Fruit fly (Drosophila melanogaster) whole organism, embryonic: ENCODE data around the gene CG31195.
A peak's percentile ranks its signal among the peaks of the same experiment; 100 is the strongest.

Source experiments
- Bteb2 ChIP-seq: fragments of 200-800 bp; sonication (Bioruptor generic); optimal IDR thresholded peaks from 2 replicates; lab custom pipeline; 2016; ENCODE audit warnings: missing biosample characterization, missing genetic modification characterization
- CG10431 ChIP-seq: fragments of 200-800 bp; sonication (Bioruptor generic); optimal IDR thresholded peaks from 3 replicates; lab custom pipeline; 2018; ENCODE audit warnings: missing biosample characterization, mild to moderate bottlenecking, missing genetic modification characterization
- CG10543 ChIP-seq: fragments of 200-800 bp; sonication (Bioruptor generic); optimal IDR thresholded peaks from 3 replicates; lab custom pipeline; 2017; ENCODE audit warnings: missing biosample characterization, mild to moderate bottlenecking, missing genetic modification characterization, moderate library complexity
- CG11456 ChIP-seq: fragments of 200-800 bp; sonication (Bioruptor generic); IDR thresholded peaks from 3 replicates; pipeline ENCODE4 v1.3.6; 2022; ENCODE audit warnings: missing biosample characterization, missing genetic modification characterization
- CG11695 ChIP-seq: fragments of 200-800 bp; sonication (Bioruptor generic); IDR thresholded peaks from 3 replicates; pipeline ENCODE4 v1.3.6; 2022; ENCODE audit warnings: missing biosample characterization, missing genetic modification characterization
- CG17568 ChIP-seq: fragments of 200-800 bp; sonication (Bioruptor generic); optimal IDR thresholded peaks from 2 replicates; lab custom pipeline; 2018; ENCODE audit warnings: missing biosample characterization, mild to moderate bottlenecking, missing genetic modification characterization, moderate library complexity
- CG2199 ChIP-seq: fragments of 200-800 bp; sonication (Bioruptor generic); IDR thresholded peaks from 3 replicates; pipeline ENCODE4 v1.3.6; 2022; ENCODE audit warnings: missing biosample characterization, missing genetic modification characterization
- CG31441 ChIP-seq: fragments of 200-800 bp; sonication (Bioruptor generic); IDR thresholded peaks from 2 replicates; pipeline ENCODE4 v1.3.6; 2022; ENCODE audit warnings: missing biosample characterization, missing genetic modification characterization
- CG4282 ChIP-seq: fragments of 200-800 bp; sonication (Bioruptor generic); optimal IDR thresholded peaks from 2 replicates; lab custom pipeline; 2016; ENCODE audit warnings: missing biosample characterization, missing genetic modification characterization
- CG5180 ChIP-seq: fragments of 200-800 bp; sonication (Bioruptor generic); optimal IDR thresholded peaks from 3 replicates; lab custom pipeline; 2017; ENCODE audit warnings: missing biosample characterization, missing genetic modification characterization, mild to moderate bottlenecking, moderate library complexity, missing genetic modification reagents
- CG6654 ChIP-seq: fragments of 200-800 bp; sonication (Bioruptor generic); optimal IDR thresholded peaks from 2 replicates; lab custom pipeline; 2017; ENCODE audit warnings: missing biosample characterization, mild to moderate bottlenecking, missing genetic modification characterization
- CG8089 ChIP-seq: fragments of 200-800 bp; sonication (Bioruptor generic); optimal IDR thresholded peaks from 3 replicates; lab custom pipeline; 2016; ENCODE audit warnings: missing biosample characterization, missing genetic modification characterization
- Deaf1 ChIP-seq: fragments of 200-800 bp; optimal IDR thresholded peaks from 3 replicates; lab custom pipeline; 2019; ENCODE audit warnings: missing biosample characterization, mild to moderate bottlenecking, missing genetic modification characterization, moderate library complexity
- Drgx ChIP-seq: fragments of 200-800 bp; sonication (Bioruptor generic); IDR thresholded peaks from 2 replicates; pipeline ENCODE4 v1.3.6; 2022; ENCODE audit warnings: missing biosample characterization, missing genetic modification characterization
- Ets65A ChIP-seq: fragments of 200-800 bp; sonication (Bioruptor generic); peaks from one replicate; lab custom pipeline; 2016; ENCODE audit warnings: missing biosample characterization, missing genetic modification characterization
- Fer1 ChIP-seq: fragments of 200-800 bp; sonication (Bioruptor generic); optimal IDR thresholded peaks from 2 replicates; lab custom pipeline; 2017; ENCODE audit warnings: missing biosample characterization, mild to moderate bottlenecking, missing genetic modification characterization
- Hand ChIP-seq: fragments of 200-800 bp; sonication (Bioruptor generic); optimal IDR thresholded peaks from 2 replicates; lab custom pipeline; 2017; ENCODE audit warnings: mild to moderate bottlenecking, missing biosample characterization, missing genetic modification reagents, missing genetic modification characterization
- Hsf ChIP-seq: fragments of 200-800 bp; sonication (Bioruptor generic); optimal IDR thresholded peaks from 3 replicates; lab custom pipeline; 2016; ENCODE audit warnings: missing biosample characterization, missing genetic modification characterization
- Lhr ChIP-seq: fragments of 200-800 bp; sonication (Bioruptor generic); optimal IDR thresholded peaks from 3 replicates; lab custom pipeline; 2017; ENCODE audit warnings: mild to moderate bottlenecking, missing biosample characterization, missing genetic modification reagents, missing genetic modification characterization
- Myb ChIP-seq: fragments of 200-800 bp; sonication (Bioruptor generic); optimal IDR thresholded peaks from 2 replicates; lab custom pipeline; 2016; ENCODE audit warnings: missing biosample characterization, missing genetic modification characterization
- Six4 ChIP-seq: fragments of 200-800 bp; sonication (Bioruptor generic); optimal IDR thresholded peaks from 2 replicates; lab custom pipeline; 2016; ENCODE audit warnings: missing biosample characterization, missing genetic modification characterization
- Sry-δ ChIP-seq: fragments of 200-800 bp; sonication (Bioruptor generic); optimal IDR thresholded peaks from 2 replicates; lab custom pipeline; 2016; ENCODE audit warnings: missing biosample characterization, missing genetic modification characterization
- Stat92E ChIP-seq, 3 experiments: fragments of >200 bp in 2 of 3; fragments of 200-800 bp in 1 of 3; sonication (Bioruptor generic) in 1 of 3; optimal IDR thresholded peaks; 2 replicates each; lab custom pipeline; 2017 to 2019; ENCODE audit warnings: missing biosample characterization in 3 of 3, missing genetic modification characterization in 3 of 3, mild to moderate bottlenecking in 1 of 3, moderate library complexity in 1 of 3
- Tbp ChIP-seq: fragments of >200 bp; optimal IDR thresholded peaks from 2 replicates; lab custom pipeline; 2018; ENCODE audit warnings: missing biosample characterization, missing genetic modification characterization
- Trl ChIP-seq, 3 experiments: fragments of >200 bp in 2 of 3; fragments of 200-800 bp in 1 of 3; sonication (Bioruptor generic) in 1 of 3; optimal IDR thresholded peaks; 2 replicates in 1 of 3; 3 replicates in 2 of 3; lab custom pipeline; 2016 to 2017; ENCODE audit warnings: missing biosample characterization in 1 of 3, missing genetic modification characterization in 1 of 3
- bcd ChIP-seq: fragments of 200-800 bp; sonication (Bioruptor generic); optimal IDR thresholded peaks from 2 replicates; lab custom pipeline; 2017; ENCODE audit warnings: missing biosample characterization, mild to moderate bottlenecking, missing genetic modification characterization
- bsh ChIP-seq, 2 experiments: fragments of 200-800 bp; sonication (Bioruptor generic); optimal IDR thresholded peaks; 2 replicates each; lab custom pipeline; 2017 to 2018; ENCODE audit warnings: mild to moderate bottlenecking in 2 of 2, missing biosample characterization in 2 of 2, missing genetic modification characterization in 2 of 2, moderate library complexity in 1 of 2
- corto ChIP-seq: fragments of 200-800 bp; sonication (Bioruptor generic); optimal IDR thresholded peaks from 2 replicates; lab custom pipeline; 2016; ENCODE audit warnings: missing biosample characterization, mild to moderate bottlenecking, missing genetic modification characterization, moderate library complexity
- crp ChIP-seq, 2 experiments: fragments of 200-800 bp; sonication (Bioruptor generic); optimal IDR thresholded peaks; 2 replicates in 1 of 2; 3 replicates in 1 of 2; lab custom pipeline; 2017; ENCODE audit warnings: missing biosample characterization in 2 of 2, missing genetic modification characterization in 2 of 2, mild to moderate bottlenecking in 1 of 2, moderate library complexity in 1 of 2
- danr ChIP-seq: fragments of 200-800 bp; sonication (Bioruptor generic); IDR thresholded peaks from 2 replicates; pipeline ENCODE4 v1.3.6; 2022; ENCODE audit warnings: missing biosample characterization, missing genetic modification characterization
- dmrt11E ChIP-seq: fragments of 200-800 bp; sonication (Bioruptor generic); optimal IDR thresholded peaks from 3 replicates; lab custom pipeline; 2018; ENCODE audit warnings: missing biosample characterization, mild to moderate bottlenecking, missing genetic modification characterization, moderate library complexity
- exex ChIP-seq: fragments of 200-800 bp; sonication (Bioruptor generic); optimal IDR thresholded peaks from 4 replicates; lab custom pipeline; 2018; ENCODE audit warnings: missing biosample characterization, mild to moderate bottlenecking, missing genetic modification characterization, moderate library complexity
- gcm ChIP-seq: fragments of 200-800 bp; sonication (Bioruptor generic); optimal IDR thresholded peaks from 2 replicates; lab custom pipeline; 2019; ENCODE audit warnings: missing biosample characterization, mild to moderate bottlenecking, missing genetic modification characterization, moderate library complexity
- h ChIP-seq: fragments of >200 bp; optimal IDR thresholded peaks from 2 replicates; lab custom pipeline; 2017
- hb ChIP-seq: fragments of 200-800 bp; sonication (Bioruptor generic); IDR thresholded peaks from 3 replicates; pipeline ENCODE4 v1.3.6; 2022; ENCODE audit warnings: missing biosample characterization, missing genetic modification characterization; ENCODE audit not compliant: partially characterized antibody
- her ChIP-seq: fragments of 200-800 bp; sonication (Bioruptor generic); optimal IDR thresholded peaks from 2 replicates; lab custom pipeline; 2016; ENCODE audit warnings: missing biosample characterization, missing genetic modification characterization
- kah ChIP-seq: fragments of 200-800 bp; sonication (Bioruptor generic); optimal IDR thresholded peaks from 2 replicates; lab custom pipeline; 2018; ENCODE audit warnings: missing biosample characterization, mild to moderate bottlenecking, missing genetic modification characterization
- kni ChIP-seq: fragments of 200-800 bp; sonication (Bioruptor generic); optimal IDR thresholded peaks from 3 replicates; lab custom pipeline; 2017; ENCODE audit warnings: mild to moderate bottlenecking, missing biosample characterization, missing genetic modification reagents, missing genetic modification characterization
- lbe ChIP-seq: fragments of 200-800 bp; sonication (Bioruptor generic); optimal IDR thresholded peaks from 2 replicates; lab custom pipeline; 2016; ENCODE audit warnings: missing biosample characterization, mild to moderate bottlenecking, missing genetic modification characterization
- mld ChIP-seq: fragments of 200-800 bp; sonication (Bioruptor generic); IDR thresholded peaks from 3 replicates; pipeline ENCODE4 v1.3.6; 2022; ENCODE audit warnings: missing biosample characterization, missing genetic modification characterization; ENCODE audit not compliant: partially characterized antibody
- nerfin-1 ChIP-seq: fragments of 200-800 bp; sonication (Bioruptor generic); optimal IDR thresholded peaks from 3 replicates; lab custom pipeline; 2019; ENCODE audit warnings: missing biosample characterization, mild to moderate bottlenecking, missing genetic modification characterization, moderate library complexity
- org-1 ChIP-seq: fragments of 200-800 bp; sonication (Bioruptor generic); optimal IDR thresholded peaks from 2 replicates; lab custom pipeline; 2017; ENCODE audit warnings: missing biosample characterization, missing genetic modification characterization
- otp ChIP-seq: fragments of 200-800 bp; sonication (Bioruptor generic); IDR thresholded peaks from 3 replicates; pipeline ENCODE4, ENCODE4 v1.3.6; 2022; ENCODE audit warnings: missing biosample characterization, missing genetic modification characterization
- rib ChIP-seq: fragments of 200-800 bp; sonication (Bioruptor generic); IDR thresholded peaks from 2 replicates; pipeline ENCODE4 v1.3.6; 2022; ENCODE audit warnings: missing biosample characterization, missing genetic modification characterization
- sim ChIP-seq: fragments of 200-800 bp; sonication (Bioruptor generic); IDR thresholded peaks from 2 replicates; pipeline ENCODE4 v1.3.6; 2022; ENCODE audit warnings: missing biosample characterization, missing genetic modification characterization
- unpg ChIP-seq: fragments of 200-800 bp; sonication (Bioruptor generic); optimal IDR thresholded peaks from 3 replicates; lab custom pipeline; 2018; ENCODE audit warnings: missing biosample characterization, mild to moderate bottlenecking, missing genetic modification characterization, moderate library complexity
- yki ChIP-seq: fragments of >200 bp; optimal IDR thresholded peaks from 3 replicates; lab custom pipeline; 2018

Gene CG31195

DNA sequence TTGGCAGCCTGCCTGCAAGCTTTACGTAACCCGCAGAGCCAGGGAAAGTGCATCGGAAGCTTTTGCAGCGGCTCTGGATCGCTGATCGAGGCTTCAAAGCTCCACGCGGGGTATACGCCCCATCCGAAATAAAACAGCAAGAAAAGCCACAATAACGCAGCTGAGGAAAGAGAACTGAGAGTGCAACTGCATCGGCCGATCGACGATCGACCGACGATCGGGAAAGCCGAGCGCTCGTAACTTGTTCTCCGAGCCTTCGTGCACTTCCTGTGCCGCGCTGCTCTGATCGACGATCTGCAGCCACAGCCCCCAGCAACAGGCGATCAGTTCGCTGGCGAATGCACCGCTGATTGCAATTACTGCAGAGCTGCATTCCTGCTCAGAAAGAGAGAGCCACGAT lies 17.8 kb upstream of the CG31195 start (continued):
- no peak for TF ChIP-seq sim (GFP tag; lab: Robert Waterston, UW)

DNA sequence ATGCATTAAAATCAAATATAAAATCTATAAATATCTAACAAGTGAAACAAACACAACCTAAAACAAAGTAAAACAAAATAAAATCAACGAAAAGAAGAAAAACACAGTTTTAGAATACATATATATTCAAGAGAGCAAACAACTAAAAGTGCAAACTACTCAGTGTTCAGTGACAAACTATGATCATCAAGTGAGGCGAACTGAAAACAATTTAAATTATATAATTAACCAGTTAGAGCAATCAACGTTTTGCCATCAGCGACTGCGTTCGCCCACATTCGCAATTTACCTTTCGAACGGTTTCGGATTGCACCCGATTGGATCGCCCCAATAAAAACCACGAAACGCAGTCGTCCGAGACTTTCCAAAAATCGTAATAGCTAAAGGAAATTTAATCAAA lies 17.4 kb upstream of the CG31195 start:
- TF ChIP-seq unpg (GFP tag; lab: Kevin White, UChicago), result no peak
- no peak for TF ChIP-seq CG6654 (GFP tag; lab: Kevin White, UChicago)
- no peak for TF ChIP-seq gcm (GFP tag; lab: Kevin White, UChicago)
- TF ChIP-seq her (GFP tag; lab: Kevin White, UChicago), result no peak
- no peak for TF ChIP-seq mld
- TF ChIP-seq Bteb2, result no peak
- TF ChIP-seq bcd (GFP tag; lab: Kevin White, UChicago), result no peak
- TF ChIP-seq Hsf (GFP tag; lab: Kevin White, UChicago), result no peak
- no peak for TF ChIP-seq otp (GFP tag; lab: Robert Waterston, UW)
- TF ChIP-seq crp (GFP tag; optimal IDR thresholded peaks at IDR 0.05; lab: Kevin White, UChicago), result no peak

DNA sequence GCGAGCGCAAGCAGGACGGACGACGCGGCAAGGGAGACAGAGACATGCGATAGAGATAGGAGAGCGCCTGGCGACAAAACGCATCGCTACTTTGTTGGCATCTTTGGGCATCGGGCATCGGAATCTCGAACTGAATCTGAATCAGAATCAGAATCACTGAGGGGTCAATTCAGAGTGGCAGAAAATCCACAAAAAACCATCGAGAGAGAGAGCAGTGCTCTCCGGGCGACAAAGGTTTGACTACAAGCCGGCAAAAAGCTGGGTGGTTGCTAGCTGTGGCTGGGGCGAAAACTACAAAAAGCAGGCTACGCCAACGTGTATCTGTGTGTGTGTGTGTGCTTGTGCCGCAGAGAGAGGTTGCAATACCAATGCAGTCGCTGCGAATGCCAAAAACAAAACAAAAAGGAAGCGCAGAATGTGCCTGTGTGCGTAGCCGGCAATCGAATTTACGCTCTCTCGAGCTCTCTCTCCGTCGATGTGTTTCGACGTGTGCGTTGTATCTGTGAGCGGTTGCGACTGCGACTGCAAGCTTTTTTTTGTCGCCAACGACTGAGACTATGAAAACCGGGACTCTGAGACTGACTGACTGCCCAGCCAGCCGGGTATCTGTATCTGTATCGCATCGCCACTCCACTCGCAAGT lies 16.2 kb upstream of the CG31195 start:
- TF ChIP-seq CG4282 (no peak), Lhr (GFP tag; lab: Kevin White, UChicago) (no peak), Trl (optimal IDR thresholded peaks at IDR 0.05; lab: Kevin White, UChicago) (peak; percentile 3 to 29), Trl (GFP tag; optimal IDR thresholded peaks at IDR 0.05; lab: Kevin White, UChicago) (no peak), danr (GFP tag; lab: Robert Waterston, UW) (no peak), org-1 (no peak), hb (GFP tag; lab: Robert Waterston, UW) (no peak), Sry-δ (GFP tag; lab: Kevin White, UChicago) (no peak), kni (GFP tag; lab: Kevin White, UChicago) (no peak), corto (GFP tag; lab: Kevin White, UChicago) (peak; percentile 98), CG11695 (GFP tag; lab: Robert Waterston, UW) (no peak), Deaf1 (tag; lab: Kevin White, UChicago) (no peak), Tbp (GFP tag; lab: Kevin White, UChicago) (no peak), bsh (GFP tag; optimal IDR thresholded peaks at IDR 0.05; lab: Kevin White, UChicago) (peak in 1 of 2 experiments; percentile 91), kah (GFP tag; lab: Kevin White, UChicago) (no peak), CG11456 (no peak), CG8089 (GFP tag; lab: Kevin White, UChicago) (no peak), Myb (GFP tag; lab: Kevin White, UChicago) (no peak), CG17568 (no peak), yki (lab: Kevin White, UChicago) (no peak), CG10543 (GFP tag; lab: Kevin White, UChicago) (no peak), Stat92E (GFP tag; optimal IDR thresholded peaks at IDR 0.05; lab: Kevin White, UChicago) (no peak), Fer1 (GFP tag; lab: Kevin White, UChicago) (no peak), CG5180 (GFP tag; lab: Kevin White, UChicago) (no peak), CG10431 (GFP tag; lab: Kevin White, UChicago) (no peak), Drgx (GFP tag; lab: Robert Waterston, UW) (peak; percentile 99), Six4 (no peak), lbe (GFP tag; lab: Kevin White, UChicago) (peak; percentile 97), exex (tag; lab: Kevin White, UChicago) (no peak), rib (GFP tag; lab: Robert Waterston, UW) (no peak), Ets65A (GFP tag; lab: Kevin White, UChicago) (peak; percentile 41), CG31441 (no peak), Hand (no peak), nerfin-1 (peak; percentile 83), h (lab: Kevin White, UChicago) (no peak), CG2199 (no peak), dmrt11E (tag; lab: Kevin White, UChicago) (no peak)
